Fruit fly (Drosophila melanogaster): ENCODE results near the gene CG42536.

Gene CG42536

DNA sequence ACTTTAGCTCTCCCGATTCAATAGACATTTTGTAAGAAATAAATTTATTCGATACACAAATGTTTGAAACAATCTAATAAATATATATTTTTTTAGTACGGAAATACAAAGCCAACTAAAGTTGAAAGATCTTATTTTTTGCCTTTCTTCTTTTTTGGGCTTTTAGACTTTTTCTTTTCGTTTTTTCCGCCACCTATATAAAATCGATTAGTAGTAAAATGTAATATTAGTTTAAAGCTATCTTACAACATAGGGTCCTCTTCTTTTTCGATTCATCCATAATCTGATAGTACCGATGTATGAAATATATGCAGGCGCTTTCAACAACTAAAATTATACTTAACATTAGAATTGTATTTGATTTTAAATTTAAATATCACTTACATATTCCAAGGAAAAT is at the start of gene CG42536:
Gene CG42536, minus strand, starts transcription at position 101 of the 400 bp plus-strand sequence.
- TF ChIP-seq CG17806 (tag; optimal IDR thresholded peaks at IDR 0.05): no peak
- TF ChIP-seq CG8301 (tag; optimal IDR thresholded peaks at IDR 0.05): no peak
- TF ChIP-seq Ets98B (GFP tag; IDR thresholded peaks at IDR 0.05): no peak
- TF ChIP-seq Pif1A (GFP tag; optimal IDR thresholded peaks at IDR 0.05): no peak
- TF ChIP-seq CG9948 (tag; optimal IDR thresholded peaks at IDR 0.05): no peak
- TF ChIP-seq D1 (tag; optimal IDR thresholded peaks at IDR 0.05): no peak
- no peak for TF ChIP-seq CG10348 (GFP tag; IDR thresholded peaks at IDR 0.05)
- TF ChIP-seq Snoo (tag; optimal IDR thresholded peaks at IDR 0.05): no peak
- TF ChIP-seq Pif1B (GFP tag; optimal IDR thresholded peaks at IDR 0.05): no peak
- no peak for TF ChIP-seq CG32121 (GFP tag; IDR thresholded peaks at IDR 0.05)
- TF ChIP-seq CG8159 (tag; optimal IDR thresholded peaks at IDR 0.05): no peak
- no peak for TF ChIP-seq CG15710 (tag; optimal IDR thresholded peaks at IDR 0.05)
- TF ChIP-seq EcR (GFP tag; optimal IDR thresholded peaks at IDR 0.05): no peak
- TF ChIP-seq CG14655 (GFP tag; optimal IDR thresholded peaks at IDR 0.05): no peak
- no peak for TF ChIP-seq CG34367 (tag; optimal IDR thresholded peaks at IDR 0.05)
- no peak for TF ChIP-seq gl (tag; optimal IDR thresholded peaks at IDR 0.05)
- no peak for TF ChIP-seq rn (GFP tag; IDR thresholded peaks at IDR 0.05)
- no peak for TF ChIP-seq CG13204 (GFP tag; optimal IDR thresholded peaks at IDR 0.05)

- peak; percentile 80 for TF ChIP-seq CG34367 (tag; optimal IDR thresholded peaks at IDR 0.05)
- TF ChIP-seq CG15710 (tag; optimal IDR thresholded peaks at IDR 0.05): peak; percentile 89
- TF ChIP-seq Snoo (tag; optimal IDR thresholded peaks at IDR 0.05): peak; percentile 80
- TF ChIP-seq gl (tag; optimal IDR thresholded peaks at IDR 0.05): peak; percentile 65
- TF ChIP-seq EcR (GFP tag; optimal IDR thresholded peaks at IDR 0.05): peak; percentile 76
- peak; percentile 90 for TF ChIP-seq CG8301 (tag; optimal IDR thresholded peaks at IDR 0.05)
- TF ChIP-seq CG13204 (GFP tag; optimal IDR thresholded peaks at IDR 0.05): peak; percentile 76
- peak; percentile 92 for TF ChIP-seq CG4496 (GFP tag; IDR thresholded peaks at IDR 0.05)
- TF ChIP-seq CG10348 (GFP tag; IDR thresholded peaks at IDR 0.05): peak; percentile 88
- peak; percentile 84 for TF ChIP-seq CG17806 (tag; optimal IDR thresholded peaks at IDR 0.05)
- TF ChIP-seq CG8159 (tag; optimal IDR thresholded peaks at IDR 0.05): peak; percentile 91
- peak; percentile 83 for TF ChIP-seq D1 (tag; optimal IDR thresholded peaks at IDR 0.05)
- TF ChIP-seq CG32121 (GFP tag; IDR thresholded peaks at IDR 0.05): peak; percentile 95
- TF ChIP-seq Pif1A (GFP tag; optimal IDR thresholded peaks at IDR 0.05): peak; percentile 90
- peak; percentile 78 for TF ChIP-seq Ets98B (GFP tag; IDR thresholded peaks at IDR 0.05)
- peak; percentile 85 for TF ChIP-seq CG12605 (GFP tag; IDR thresholded peaks at IDR 0.05)
- peak; percentile 43; the same call in 1 of the 3 replicates for TF ChIP-seq fd96Ca (GFP tag; IDR thresholded peaks at IDR 0.05)
- peak; percentile 76 for TF ChIP-seq Pif1B (GFP tag; optimal IDR thresholded peaks at IDR 0.05)
- TF ChIP-seq CG9948 (tag; optimal IDR thresholded peaks at IDR 0.05): peak; percentile 83
- peak; percentile 85 for TF ChIP-seq rn (GFP tag; IDR thresholded peaks at IDR 0.05)
- peak; percentile 92 for TF ChIP-seq CG14655 (GFP tag; optimal IDR thresholded peaks at IDR 0.05)
These were observed 48.7 kb upstream of the CG42536 start for dm6 chr3L:10678545-10679067.

DNA sequence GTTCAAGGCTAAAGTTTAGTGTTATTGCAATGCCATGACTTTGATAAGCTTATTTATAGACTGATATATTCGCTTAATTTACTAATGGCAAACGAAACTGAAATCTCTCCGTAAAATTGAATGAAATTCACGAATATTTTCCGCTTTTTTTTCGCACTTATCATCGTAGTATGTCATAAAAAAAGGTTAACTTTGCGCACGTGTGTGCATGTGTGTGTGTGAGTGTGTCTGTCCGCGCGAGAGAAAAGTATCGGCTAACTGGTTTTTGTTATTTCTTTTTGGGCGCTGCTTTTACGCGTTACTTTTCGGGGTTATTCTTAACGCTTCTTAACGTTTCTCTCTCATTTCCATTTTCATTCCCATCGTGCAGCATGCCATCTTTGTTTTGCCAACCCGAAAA is 47.9 kb upstream of the CG42536 start:
- TF ChIP-seq D1 (tag; optimal IDR thresholded peaks at IDR 0.05) (no peak), CG4496 (GFP tag; IDR thresholded peaks at IDR 0.05) (no peak), CG17806 (tag; optimal IDR thresholded peaks at IDR 0.05) (no peak), Snoo (tag; optimal IDR thresholded peaks at IDR 0.05) (no peak), Pif1A (GFP tag; optimal IDR thresholded peaks at IDR 0.05) (no peak), CG14655 (GFP tag; optimal IDR thresholded peaks at IDR 0.05) (no peak), CG32121 (GFP tag; IDR thresholded peaks at IDR 0.05) (no peak), CG13204 (GFP tag; optimal IDR thresholded peaks at IDR 0.05) (no peak), CG10348 (GFP tag; IDR thresholded peaks at IDR 0.05) (no peak), CG8159 (tag; optimal IDR thresholded peaks at IDR 0.05) (no peak), CG15710 (tag; optimal IDR thresholded peaks at IDR 0.05) (no peak), CG9948 (tag; optimal IDR thresholded peaks at IDR 0.05) (no peak), fd96Ca (GFP tag; IDR thresholded peaks at IDR 0.05) (no peak), CG12605 (GFP tag; IDR thresholded peaks at IDR 0.05) (no peak), Ets98B (GFP tag; IDR thresholded peaks at IDR 0.05) (no peak), EcR (GFP tag; optimal IDR thresholded peaks at IDR 0.05) (no peak), gl (tag; optimal IDR thresholded peaks at IDR 0.05) (no peak)

- peak; percentile 84 for TF ChIP-seq CG4496 (GFP tag; IDR thresholded peaks at IDR 0.05)
- TF ChIP-seq CG9948 (tag; optimal IDR thresholded peaks at IDR 0.05): peak; percentile 42
- peak; percentile 76; the same call in 2 of the 3 replicates for TF ChIP-seq fd96Ca (GFP tag; IDR thresholded peaks at IDR 0.05)
- TF ChIP-seq CG32121 (GFP tag; IDR thresholded peaks at IDR 0.05): peak; percentile 82
- peak; percentile 58 for TF ChIP-seq Pif1B (GFP tag; optimal IDR thresholded peaks at IDR 0.05)
- TF ChIP-seq CG34367 (tag; optimal IDR thresholded peaks at IDR 0.05): peak; percentile 59
- TF ChIP-seq EcR (GFP tag; optimal IDR thresholded peaks at IDR 0.05): peak; percentile 73
- TF ChIP-seq Ets98B (GFP tag; IDR thresholded peaks at IDR 0.05): peak; percentile 85
- TF ChIP-seq Pif1A (GFP tag; optimal IDR thresholded peaks at IDR 0.05): peak; percentile 70
- peak; percentile 52 for TF ChIP-seq CG15710 (tag; optimal IDR thresholded peaks at IDR 0.05)
- peak; percentile 47 for TF ChIP-seq CG17806 (tag; optimal IDR thresholded peaks at IDR 0.05)
- TF ChIP-seq gl (tag; optimal IDR thresholded peaks at IDR 0.05): peak; percentile 83
- TF ChIP-seq Snoo (tag; optimal IDR thresholded peaks at IDR 0.05): peak; percentile 67
- peak; percentile 46 for TF ChIP-seq CG8301 (tag; optimal IDR thresholded peaks at IDR 0.05)
- TF ChIP-seq CG10348 (GFP tag; IDR thresholded peaks at IDR 0.05): no peak
- TF ChIP-seq rn (GFP tag; IDR thresholded peaks at IDR 0.05): peak; percentile 53; the same call in 1 of the 2 replicates
- peak; percentile 73 for TF ChIP-seq CG8159 (tag; optimal IDR thresholded peaks at IDR 0.05)
- TF ChIP-seq CG13204 (GFP tag; optimal IDR thresholded peaks at IDR 0.05): peak; percentile 80
- peak; percentile 59 for TF ChIP-seq CG14655 (GFP tag; optimal IDR thresholded peaks at IDR 0.05)
- TF ChIP-seq D1 (tag; optimal IDR thresholded peaks at IDR 0.05): peak; percentile 52
- TF ChIP-seq CG12605 (GFP tag; IDR thresholded peaks at IDR 0.05): peak; percentile 78
These were observed 45.9 kb upstream of the CG42536 start for dm6 chr3L:10675635-10676393.

Measured in whole organism, pupa.